Fruit fly (Drosophila melanogaster) whole organism, adult: Measurements from ENCODE around the gene RpS8.

ENCODE experiments used
- CG11617 ChIP-seq: fragments of 200-800 bp; sonication (Bioruptor generic); optimal IDR thresholded peaks from 2 replicates; lab custom pipeline; 2017; ENCODE audit warnings: mild to moderate bottlenecking, missing biosample characterization, missing genetic modification reagents, missing genetic modification characterization
- CG12768 ChIP-seq: fragments of 200-800 bp; sonication (Bioruptor generic); optimal IDR thresholded peaks from 2 replicates; lab custom pipeline; 2017; ENCODE audit warnings: missing biosample characterization, missing genetic modification characterization, mild to moderate bottlenecking, moderate library complexity, missing genetic modification reagents
- CG14711 ChIP-seq: fragments of 200-800 bp; sonication (Bioruptor generic); optimal IDR thresholded peaks from 2 replicates; lab custom pipeline; 2018; ENCODE audit warnings: missing biosample characterization, mild to moderate bottlenecking, missing genetic modification characterization, moderate library complexity
- CG1620 ChIP-seq: fragments of 200-800 bp; sonication (Bioruptor generic); optimal IDR thresholded peaks from 2 replicates; lab custom pipeline; 2016; ENCODE audit warnings: missing biosample characterization, missing genetic modification characterization
- CG33017 ChIP-seq: fragments of 200-800 bp; sonication (Bioruptor generic); optimal IDR thresholded peaks from 2 replicates; lab custom pipeline; 2018; ENCODE audit warnings: missing biosample characterization, mild to moderate bottlenecking, missing genetic modification characterization, moderate library complexity
- CG5204 ChIP-seq: fragments of 200-800 bp; sonication (Bioruptor generic); optimal IDR thresholded peaks from 2 replicates; lab custom pipeline; 2016; ENCODE audit warnings: missing biosample characterization, missing genetic modification characterization
- CG7045 ChIP-seq: fragments of 200-800 bp; sonication (Bioruptor generic); optimal IDR thresholded peaks from 2 replicates; lab custom pipeline; 2017; ENCODE audit warnings: missing biosample characterization, mild to moderate bottlenecking, missing genetic modification characterization
- CG7101 ChIP-seq: fragments of 200-800 bp; sonication (Bioruptor generic); optimal IDR thresholded peaks from 2 replicates; lab custom pipeline; 2018; ENCODE audit warnings: missing biosample characterization, mild to moderate bottlenecking, missing genetic modification characterization, moderate library complexity
- Clk ChIP-seq: fragments of 200-800 bp; sonication (Bioruptor generic); optimal IDR thresholded peaks from 2 replicates; lab custom pipeline; 2017; ENCODE audit warnings: missing biosample characterization, missing genetic modification characterization
- Crg-1 ChIP-seq: fragments of 200-800 bp; sonication (Bioruptor generic); optimal IDR thresholded peaks from 2 replicates; lab custom pipeline; 2016; ENCODE audit warnings: missing biosample characterization, missing genetic modification characterization
- Hr96 ChIP-seq: fragments of 200-800 bp; sonication (Bioruptor generic); optimal IDR thresholded peaks from 2 replicates; lab custom pipeline; 2016; ENCODE audit warnings: missing biosample characterization, missing genetic modification characterization
- Mnt ChIP-seq: fragments of 200-800 bp; sonication (Bioruptor generic); optimal IDR thresholded peaks from 2 replicates; lab custom pipeline; 2016; ENCODE audit warnings: missing biosample characterization, mild to moderate bottlenecking, missing genetic modification characterization
- bab1 ChIP-seq: fragments of 200-800 bp; sonication (Bioruptor generic); optimal IDR thresholded peaks from 3 replicates; lab custom pipeline; 2019; ENCODE audit warnings: missing biosample characterization, mild to moderate bottlenecking, missing genetic modification characterization, moderate library complexity
- cic ChIP-seq: fragments of 200-800 bp; sonication (Bioruptor generic); optimal IDR thresholded peaks from 2 replicates; lab custom pipeline; 2017; ENCODE audit warnings: missing biosample characterization, mild to moderate bottlenecking, missing genetic modification characterization, moderate library complexity
- cnc ChIP-seq, 2 experiments: fragments of >200 bp; optimal IDR thresholded peaks; 2 replicates each; lab custom pipeline; 2017
- kay ChIP-seq: fragments of 200-800 bp; sonication (Bioruptor generic); peaks from one replicate; lab custom pipeline; 2016; ENCODE audit warnings: missing biosample characterization, missing genetic modification characterization, borderline replicate concordance
- ovo ChIP-seq: fragments of 200-800 bp; sonication (Bioruptor generic); optimal IDR thresholded peaks from 2 replicates; lab custom pipeline; 2016; ENCODE audit warnings: missing biosample characterization, missing genetic modification characterization
- pad ChIP-seq: fragments of 200-800 bp; sonication (Bioruptor generic); optimal IDR thresholded peaks from 3 replicates; lab custom pipeline; 2017; ENCODE audit warnings: missing biosample characterization, missing genetic modification characterization, mild to moderate bottlenecking, moderate library complexity, missing genetic modification reagents
- tj ChIP-seq: fragments of 200-800 bp; sonication (Bioruptor generic); optimal IDR thresholded peaks from 3 replicates; lab custom pipeline; 2017; ENCODE audit warnings: missing biosample characterization, mild to moderate bottlenecking, missing genetic modification characterization, moderate library complexity
- toe ChIP-seq: fragments of 200-800 bp; sonication (Bioruptor generic); optimal IDR thresholded peaks from 2 replicates; lab custom pipeline; 2016; ENCODE audit warnings: missing biosample characterization, missing genetic modification characterization

RpS8 gene

DNA sequence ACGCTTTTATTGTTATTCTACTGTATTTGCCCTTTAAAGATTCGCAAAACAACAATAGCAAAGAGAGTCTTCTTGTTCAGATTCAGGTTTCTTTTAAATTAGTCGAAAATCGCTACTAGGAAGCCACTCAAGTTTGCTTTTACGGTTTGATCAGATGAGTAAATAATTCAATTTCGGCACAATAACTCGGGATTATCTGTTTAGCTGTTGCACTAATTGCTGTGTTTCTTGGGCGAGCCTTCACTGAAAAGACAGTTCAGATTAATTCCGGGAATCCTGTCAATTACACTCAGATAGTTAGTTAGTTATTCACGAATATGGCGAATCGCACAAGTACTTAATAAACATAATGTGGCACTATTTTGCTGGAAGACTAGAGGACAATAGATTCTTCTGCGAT is 5.3 kb downstream of the RpS8 start:
- TF ChIP-seq Clk (GFP tag; lab: Kevin White, UChicago): no peak
- TF ChIP-seq CG1620 (GFP tag; lab: Kevin White, UChicago): no peak
- no peak for TF ChIP-seq Hr96 (GFP tag; lab: Kevin White, UChicago)
- TF ChIP-seq toe (GFP tag; lab: Kevin White, UChicago): no peak
- TF ChIP-seq cnc (optimal IDR thresholded peaks at IDR 0.05; lab: Kevin White, UChicago): no peak
- TF ChIP-seq ovo: no peak
- TF ChIP-seq Crg-1: no peak
- no peak for TF ChIP-seq pad
- TF ChIP-seq CG7101 (tag; lab: Kevin White, UChicago): no peak
- TF ChIP-seq kay (GFP tag; lab: Kevin White, UChicago): no peak
- TF ChIP-seq tj: no peak
- no peak for TF ChIP-seq CG14711
- TF ChIP-seq cic (GFP tag; lab: Kevin White, UChicago): no peak
- TF ChIP-seq CG12768 (GFP tag; lab: Kevin White, UChicago): no peak
- no peak for TF ChIP-seq CG7045 (GFP tag; lab: Kevin White, UChicago)
- no peak for TF ChIP-seq Mnt (GFP tag; lab: Kevin White, UChicago)
- TF ChIP-seq CG33017 (tag; lab: Kevin White, UChicago): no peak

DNA sequence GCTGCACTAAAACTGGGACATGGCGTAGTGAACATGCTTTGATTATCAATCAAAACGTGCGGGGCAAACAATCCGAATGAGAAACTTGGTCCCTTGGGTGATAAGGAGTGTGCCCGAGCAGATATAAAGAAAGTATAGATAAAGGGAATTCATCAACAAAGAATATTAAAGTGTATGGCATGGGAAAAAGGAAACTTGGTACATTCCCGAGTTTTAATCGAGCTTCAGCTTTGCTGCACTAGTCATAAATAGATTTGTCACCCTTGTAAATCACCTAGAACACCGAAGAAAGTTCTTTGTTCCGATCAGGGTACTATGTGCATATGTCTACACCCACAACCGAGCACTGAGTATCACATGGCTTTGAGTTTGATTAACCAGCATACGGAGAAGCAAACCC is 6.1 kb downstream of the RpS8 start:
- TF ChIP-seq kay (GFP tag; lab: Kevin White, UChicago) (no peak), CG1620 (GFP tag; lab: Kevin White, UChicago) (no peak), Mnt (GFP tag; lab: Kevin White, UChicago) (peak; percentile 7), cic (GFP tag; lab: Kevin White, UChicago) (peak; percentile 26), CG11617 (GFP tag; lab: Kevin White, UChicago) (no peak), Clk (GFP tag; lab: Kevin White, UChicago) (no peak), cnc (optimal IDR thresholded peaks at IDR 0.05; lab: Kevin White, UChicago) (no peak), CG33017 (tag; lab: Kevin White, UChicago) (no peak), CG12768 (GFP tag; lab: Kevin White, UChicago) (no peak), CG14711 (no peak), pad (no peak), toe (GFP tag; lab: Kevin White, UChicago) (no peak), Crg-1 (no peak), CG7101 (tag; lab: Kevin White, UChicago) (no peak), CG5204 (GFP tag; lab: Kevin White, UChicago) (no peak), ovo (no peak)

DNA sequence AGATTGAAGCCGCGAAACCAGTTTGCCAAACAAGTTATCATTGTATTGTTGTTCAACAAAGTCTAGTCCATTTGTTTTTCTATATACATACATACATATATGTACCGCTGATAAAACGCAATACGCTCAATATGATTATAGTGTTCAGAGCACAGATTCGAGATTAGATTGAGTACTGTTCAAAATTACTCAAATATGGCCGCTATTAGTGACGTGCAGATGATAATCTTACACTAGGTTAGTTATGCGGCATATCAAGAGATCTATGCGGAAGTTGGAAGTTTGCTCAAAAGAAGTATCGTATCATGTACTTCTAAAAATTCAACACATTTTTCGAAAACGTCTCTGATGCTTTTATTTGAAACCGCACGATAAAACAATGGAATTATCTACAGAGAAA is 6.5 kb downstream of the RpS8 start:
- TF ChIP-seq Hr96 (GFP tag; lab: Kevin White, UChicago): no peak
- no peak for TF ChIP-seq CG14711
- no peak for TF ChIP-seq CG5204 (GFP tag; lab: Kevin White, UChicago)
- no peak for TF ChIP-seq CG12768 (GFP tag; lab: Kevin White, UChicago)
- TF ChIP-seq toe (GFP tag; lab: Kevin White, UChicago): no peak
- TF ChIP-seq CG7045 (GFP tag; lab: Kevin White, UChicago): no peak
- TF ChIP-seq CG11617 (GFP tag; lab: Kevin White, UChicago): no peak
- TF ChIP-seq ovo: no peak
- no peak for TF ChIP-seq Crg-1

DNA sequence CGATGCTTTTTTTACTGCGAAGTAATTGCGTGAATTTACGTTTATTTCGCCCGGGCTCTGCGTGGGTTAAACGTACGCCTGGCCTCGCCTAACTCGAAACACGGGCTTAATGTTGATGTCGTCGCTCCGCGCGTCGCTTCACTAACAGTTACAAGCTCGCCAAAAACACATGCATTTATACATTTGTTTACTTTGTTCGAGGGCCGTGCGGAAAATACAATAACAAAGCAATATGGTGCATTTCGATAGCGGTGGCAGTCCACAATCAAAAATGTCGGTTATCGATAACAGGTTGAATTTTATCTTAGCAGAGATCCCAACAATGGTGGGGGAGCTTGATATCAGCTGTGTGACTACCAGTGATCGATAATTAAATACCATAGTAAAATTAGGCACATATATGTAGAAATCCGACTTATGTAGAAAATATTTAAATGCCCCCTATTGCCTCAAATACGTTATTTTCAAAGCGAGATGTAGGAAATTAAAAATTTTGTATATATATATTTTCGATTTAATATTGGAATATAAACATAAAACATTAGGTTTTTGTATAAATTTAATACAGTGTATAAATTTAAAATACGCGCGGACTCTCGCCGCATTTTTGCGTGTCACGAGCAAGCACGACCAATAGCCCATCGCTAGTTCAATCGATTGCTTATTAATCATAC is 7.4 kb downstream of the RpS8 start, which contains the start of gene Zip99C:
Zip99C (minus strand) TSS at position 220 of the 674 bp plus-strand sequence.
- peak; percentile 32 for TF ChIP-seq pad
- TF ChIP-seq tj: no peak
- no peak for TF ChIP-seq CG33017 (tag; lab: Kevin White, UChicago)
- no peak for TF ChIP-seq cnc (optimal IDR thresholded peaks at IDR 0.05; lab: Kevin White, UChicago)
- TF ChIP-seq kay (GFP tag; lab: Kevin White, UChicago): peak; percentile 100
- peak; percentile 14 for TF ChIP-seq CG7045 (GFP tag; lab: Kevin White, UChicago)
- peak; percentile 28 for TF ChIP-seq bab1 (GFP tag; lab: Kevin White, UChicago)
- TF ChIP-seq CG5204 (GFP tag; lab: Kevin White, UChicago): no peak
- peak; percentile 21 for TF ChIP-seq CG7101 (tag; lab: Kevin White, UChicago)
- TF ChIP-seq Clk (GFP tag; lab: Kevin White, UChicago): no peak
- TF ChIP-seq CG1620 (GFP tag; lab: Kevin White, UChicago): peak; percentile 57
- no peak for TF ChIP-seq Hr96 (GFP tag; lab: Kevin White, UChicago)
- TF ChIP-seq CG12768 (GFP tag; lab: Kevin White, UChicago): no peak
- TF ChIP-seq Mnt (GFP tag; lab: Kevin White, UChicago): peak; percentile 90
- TF ChIP-seq cic (GFP tag; lab: Kevin White, UChicago): peak; percentile 42
- peak; percentile 36 for TF ChIP-seq CG11617 (GFP tag; lab: Kevin White, UChicago)
- TF ChIP-seq Crg-1: peak; percentile 1
- peak; percentile 29 for TF ChIP-seq CG14711
- TF ChIP-seq toe (GFP tag; lab: Kevin White, UChicago): no peak
- TF ChIP-seq ovo: peak; percentile 20

DNA sequence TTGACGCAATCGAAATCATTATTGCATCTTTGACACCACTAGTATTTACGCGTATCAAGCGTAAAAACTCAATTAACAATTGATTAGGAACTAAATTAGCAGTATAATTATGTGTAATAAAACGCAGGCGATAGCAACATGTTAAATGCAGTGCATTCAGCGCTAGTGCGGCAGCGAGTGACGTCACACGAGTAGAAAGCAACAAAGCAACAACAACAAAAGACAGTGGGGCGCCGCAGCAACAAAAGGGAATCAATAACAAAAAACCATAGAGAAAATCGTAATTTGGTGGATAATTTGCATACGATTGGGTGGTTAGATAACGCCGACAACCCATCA is 7.9 kb downstream of the RpS8 start, which contains the start of gene CG34133:
CG34133 (plus strand) TSS at position 16 of the 339 bp plus-strand sequence.
- TF ChIP-seq Clk (GFP tag; lab: Kevin White, UChicago) (no peak), Mnt (GFP tag; lab: Kevin White, UChicago) (no peak), toe (GFP tag; lab: Kevin White, UChicago) (no peak), kay (GFP tag; lab: Kevin White, UChicago) (no peak), ovo (no peak), CG7045 (GFP tag; lab: Kevin White, UChicago) (no peak), CG33017 (tag; lab: Kevin White, UChicago) (no peak)

DNA sequence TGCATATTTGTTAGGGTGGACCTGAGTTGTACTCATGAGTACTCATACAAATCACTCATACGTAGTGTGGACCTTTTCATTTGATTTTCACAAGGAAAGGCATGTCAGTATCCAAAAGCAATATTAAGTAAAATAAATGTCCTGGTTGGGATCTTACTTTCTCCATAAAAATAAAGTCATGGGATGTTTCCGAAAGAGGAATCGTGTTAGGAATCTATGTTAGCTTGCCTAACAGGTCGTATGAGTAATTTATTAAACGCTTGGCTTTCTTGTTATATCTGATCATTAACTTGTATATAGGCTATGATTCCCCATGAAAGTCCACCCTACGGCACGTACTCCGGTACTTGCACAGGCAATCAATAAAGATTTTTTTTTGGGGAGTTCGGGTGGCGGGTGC is 14.4 kb downstream of the RpS8 start:
- TF ChIP-seq CG14711: peak; percentile 6
- TF ChIP-seq CG11617 (GFP tag; lab: Kevin White, UChicago): peak; percentile 16
- peak; percentile 16 for TF ChIP-seq bab1 (GFP tag; lab: Kevin White, UChicago)
- TF ChIP-seq cic (GFP tag; lab: Kevin White, UChicago): no peak
- peak; percentile 57 for TF ChIP-seq kay (GFP tag; lab: Kevin White, UChicago)
- no peak for TF ChIP-seq CG33017 (tag; lab: Kevin White, UChicago)
- peak; percentile 18 for TF ChIP-seq CG7101 (tag; lab: Kevin White, UChicago)
